Worm (Caenorhabditis elegans) whole organism, L1 larva: ENCODE results near the gene C17H12.2.

Experiments
- egl-27 ChIP-seq, 2 experiments: fragments of 150-350 bp in 1 of 2; sonication (generic microtip); optimal IDR thresholded peaks; 3 replicates each; lab custom pipeline; 2017 to 2018; ENCODE audit warnings: missing biosample characterization in 2 of 2, missing genetic modification characterization in 2 of 2, missing genetic modification reagents in 2 of 2
- fos-1 ChIP-seq: fragments of 150-350 bp; optimal IDR thresholded peaks from 2 replicates; lab custom pipeline; 2014; ENCODE audit warnings: missing biosample characterization, missing genetic modification characterization
- jun-1 ChIP-seq: fragments of 150-350 bp; optimal IDR thresholded peaks from 2 replicates; lab custom pipeline; 2014; ENCODE audit warnings: missing biosample characterization, missing genetic modification reagents, missing genetic modification characterization
- zag-1 ChIP-seq: fragments of 150-350 bp; optimal IDR thresholded peaks from 2 replicates; lab custom pipeline; 2014; ENCODE audit warnings: missing biosample characterization, missing genetic modification characterization

DNA sequence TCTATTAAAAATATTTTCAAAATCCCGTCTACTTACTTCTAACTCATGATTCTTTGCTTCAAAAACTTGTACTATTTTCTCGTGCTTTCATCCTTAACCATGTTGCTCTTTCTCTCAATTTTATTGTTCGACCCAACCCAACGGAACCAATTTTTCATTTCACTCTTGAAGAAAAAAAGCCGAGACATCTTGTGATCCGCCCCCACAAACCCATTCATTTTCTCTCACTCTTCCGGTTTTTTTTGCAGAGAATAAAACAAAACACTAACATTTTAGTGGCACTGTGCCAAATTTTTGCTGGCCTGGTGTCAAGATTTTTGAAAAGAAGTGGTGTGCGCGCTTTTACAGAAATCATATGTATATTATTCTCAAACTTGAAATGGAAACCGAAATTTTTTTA lies 46.5 kb upstream of the C17H12.2 start:
- no peak for TF ChIP-seq egl-27 (tag; optimal IDR thresholded peaks at IDR 0.05; lab: Kevin White, UChicago)
- TF ChIP-seq fos-1, result no peak
- TF ChIP-seq jun-1 (tag; lab: Kevin White, UChicago), result no peak
- no peak for TF ChIP-seq zag-1 (tag; lab: Kevin White, UChicago)
